Fruit fly (Drosophila melanogaster): ENCODE results near the gene Mtp.
A peak's percentile ranks its signal among the peaks of the same experiment; 100 is the strongest.

Mtp gene

dm6 chr2L:20869804-20870295 lies 52.8 kb downstream of the Mtp start, which contains the start of gene CG14401:
CG14401 (plus strand) TSS chr2L:20869854.
- TF ChIP-seq CG11617 (GFP tag; optimal IDR thresholded peaks at IDR 0.05) (peak; percentile 0), cnc (optimal IDR thresholded peaks at IDR 0.05) (no peak), tj (GFP tag; optimal IDR thresholded peaks at IDR 0.05) (no peak), CG7101 (tag; optimal IDR thresholded peaks at IDR 0.05) (peak; percentile 15), toe (GFP tag; optimal IDR thresholded peaks at IDR 0.05) (no peak), CG12768 (GFP tag; optimal IDR thresholded peaks at IDR 0.05) (peak; percentile 11), CG33017 (tag; optimal IDR thresholded peaks at IDR 0.05) (peak; percentile 35), cic (GFP tag; optimal IDR thresholded peaks at IDR 0.05) (peak; percentile 52), pad (GFP tag; optimal IDR thresholded peaks at IDR 0.05) (no peak), Hr96 (GFP tag; optimal IDR thresholded peaks at IDR 0.05) (no peak), Crg-1 (GFP tag; optimal IDR thresholded peaks at IDR 0.05) (no peak), CG1620 (GFP tag; optimal IDR thresholded peaks at IDR 0.05) (no peak), bab1 (GFP tag; optimal IDR thresholded peaks at IDR 0.05) (no peak), CG5204 (GFP tag; optimal IDR thresholded peaks at IDR 0.05) (no peak), CG7045 (GFP tag; optimal IDR thresholded peaks at IDR 0.05) (no peak), CG14711 (tag; optimal IDR thresholded peaks at IDR 0.05) (no peak), Clk (GFP tag; optimal IDR thresholded peaks at IDR 0.05) (no peak), Mnt (GFP tag; optimal IDR thresholded peaks at IDR 0.05) (peak; percentile 55), kay (GFP tag; ENCODE audit: borderline replicate concordance) (no peak), ovo (GFP tag; optimal IDR thresholded peaks at IDR 0.05) (no peak)

Measured in whole organism, adult.